2 worm cellular contexts compared by ENCODE assay signal in genomic region chrX:17400425-17400824, ce11.
A peak's percentile ranks its signal among the peaks of the same experiment; 100 is the strongest.
TF ChIP-seq lines count a peak whose summit lies in the region.

No protein-coding gene starts in this region.

TF ChIP-seq in whole organism, L4 larva, 104 proteins besides CTCF, POLR2A, EP300 and RAD21:
- peak; percentile 61; the same call in 1 of the 2 replicates for TF ChIP-seq lim-7 (GFP tag; IDR thresholded peaks at IDR 0.05; lab: Robert Waterston, UW)
- TF ChIP-seq duxl-1 (tag; optimal IDR thresholded peaks at IDR 0.05; lab: Kevin White, UChicago; ENCODE audit: poor library complexity) = no peak
- 0 out of 2 replicates have a peak, but pooled peaks have one; percentile 34 for TF ChIP-seq snpc-1.2 (GFP tag; IDR thresholded peaks at IDR 0.05; lab: Robert Waterston, UW)
- TF ChIP-seq egl-43 (GFP tag; IDR thresholded peaks at IDR 0.05; lab: Robert Waterston, UW) = peak; percentile 36; the same call in 1 of the 2 replicates
- TF ChIP-seq madf-9 (GFP tag; conservative IDR thresholded peaks at IDR 0.05; lab: Robert Waterston, UW) = 0 out of 2 replicates have a peak, but pooled peaks have one; percentile 5
- peak; percentile 44 for TF ChIP-seq aha-1 (tag; lab: Kevin White, UChicago)
- TF ChIP-seq unc-130 (GFP tag; optimal IDR thresholded peaks at IDR 0.05; lab: Kevin White, UChicago) = no peak
- 0 out of 2 replicates have a peak, but pooled peaks have one; percentile 11 for TF ChIP-seq dmd-6 (GFP tag; IDR thresholded peaks at IDR 0.05; lab: Robert Waterston, UW)
- TF ChIP-seq nhr-77 (tag; optimal IDR thresholded peaks at IDR 0.05; lab: Kevin White, UChicago) = no peak
- TF ChIP-seq saeg-2 (GFP tag; IDR thresholded peaks at IDR 0.05; lab: Robert Waterston, UW) = no peak

TF ChIP-seq in whole organism, young adult, 124 proteins besides CTCF, POLR2A, EP300 and RAD21:
- no peak for TF ChIP-seq sea-2 (GFP tag; IDR thresholded peaks at IDR 0.05; lab: Robert Waterston, UW)
- TF ChIP-seq ceh-79 (tag; optimal IDR thresholded peaks at IDR 0.05; lab: Kevin White, UChicago) = no peak
- TF ChIP-seq ztf-25 (GFP tag; IDR thresholded peaks at IDR 0.05; lab: Robert Waterston, UW) = no peak
- no peak for TF ChIP-seq rec-8 (tag; optimal IDR thresholded peaks at IDR 0.05; lab: Kevin White, UChicago)
- TF ChIP-seq F10E7.11 (tag; optimal IDR thresholded peaks at IDR 0.05; lab: Kevin White, UChicago) = no peak
- no peak for TF ChIP-seq him-1 (tag; optimal IDR thresholded peaks at IDR 0.05; lab: Kevin White, UChicago)
- no peak for TF ChIP-seq F33H1.4 (GFP tag; IDR thresholded peaks at IDR 0.05; lab: Robert Waterston, UW)
- TF ChIP-seq chd-7 (tag; optimal IDR thresholded peaks at IDR 0.05; lab: Kevin White, UChicago) = no peak
- TF ChIP-seq bed-2 (GFP tag; IDR thresholded peaks at IDR 0.05; lab: Robert Waterston, UW) = no peak
- TF ChIP-seq ztf-18 (tag; optimal IDR thresholded peaks at IDR 0.05; lab: Kevin White, UChicago) = no peak
- TF ChIP-seq T26A5.8 (tag; optimal IDR thresholded peaks at IDR 0.05; lab: Kevin White, UChicago) = no peak
- peak; percentile 54 for TF ChIP-seq B0261.1 (tag; optimal IDR thresholded peaks at IDR 0.05; lab: Kevin White, UChicago)
- TF ChIP-seq pha-4 (tag; optimal IDR thresholded peaks at IDR 0.05; lab: Kevin White, UChicago) = no peak
- no peak for TF ChIP-seq C17E4.6 (GFP tag; IDR thresholded peaks at IDR 0.05; lab: Robert Waterston, UW)
- TF ChIP-seq lin-26 (GFP tag; IDR thresholded peaks at IDR 0.05; lab: Robert Waterston, UW) = peak; percentile 56
- no peak for TF ChIP-seq madf-6 (GFP tag; IDR thresholded peaks at IDR 0.05; lab: Robert Waterston, UW)
- no peak for TF ChIP-seq zfh-2 (GFP tag; conservative IDR thresholded peaks at IDR 0.05; lab: Robert Waterston, UW)
- no peak for TF ChIP-seq athp-1 (tag; optimal IDR thresholded peaks at IDR 0.05; lab: Kevin White, UChicago)
- no peak for TF ChIP-seq unc-130 (GFP tag; optimal IDR thresholded peaks at IDR 0.05; lab: Kevin White, UChicago)
- peak; percentile 82 for TF ChIP-seq tbp1 (GFP tag; optimal IDR thresholded peaks at IDR 0.05; lab: Kevin White, UChicago)
- peak; percentile 42 for TF ChIP-seq rpc-1 (optimal IDR thresholded peaks at IDR 0.05; lab: Kevin White, UChicago)
- TF ChIP-seq rpc-1 (tag; optimal IDR thresholded peaks at IDR 0.05; lab: Kevin White, UChicago) = peak; percentile 65
- TF ChIP-seq C06A6.2 (GFP tag; conservative IDR thresholded peaks at IDR 0.05; lab: Robert Waterston, UW) = no peak
- peak; percentile 43; the same call in 1 of the 2 replicates for TF ChIP-seq dox-1 (GFP tag; IDR thresholded peaks at IDR 0.05; lab: Robert Waterston, UW)
- no peak for TF ChIP-seq nfya-2 (GFP tag; IDR thresholded peaks at IDR 0.05; lab: Robert Waterston, UW)
- no peak for TF ChIP-seq ztf-26 (tag; optimal IDR thresholded peaks at IDR 0.05; lab: Kevin White, UChicago)
- TF ChIP-seq ekl-4 (GFP tag; IDR thresholded peaks at IDR 0.05; lab: Robert Waterston, UW) = no peak
- no peak for TF ChIP-seq let-526 (GFP tag; IDR thresholded peaks at IDR 0.05; lab: Robert Waterston, UW)
- TF ChIP-seq hsf-1 (GFP tag; IDR thresholded peaks at IDR 0.05; lab: Robert Waterston, UW) = no peak
- TF ChIP-seq repo-1 (tag; optimal IDR thresholded peaks at IDR 0.05; lab: Kevin White, UChicago) = no peak
